Fruit fly (Drosophila melanogaster): Measurements from ENCODE around the gene CG1309.

Gene CG1309

DNA sequence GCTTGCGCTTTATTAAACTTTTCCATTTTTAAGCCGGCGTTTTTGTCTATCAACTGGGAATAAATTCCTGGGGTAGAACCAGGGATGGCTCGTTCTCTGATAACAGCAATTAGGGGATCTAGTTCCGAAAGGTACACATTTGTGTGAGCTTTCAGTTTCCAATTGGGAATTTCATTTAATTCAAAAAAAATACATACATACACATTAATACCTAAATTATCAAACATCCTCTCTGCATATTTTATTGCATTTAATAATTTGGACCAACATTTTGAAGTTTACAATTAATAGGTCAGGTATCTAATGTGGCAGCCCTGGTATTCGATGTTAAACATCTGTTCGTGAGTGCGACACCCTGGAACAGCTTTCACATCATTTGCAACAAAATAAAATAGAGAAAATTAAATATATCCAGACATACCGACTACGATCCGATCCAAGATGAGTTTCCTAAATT lies at the start of gene CG1309, which contains the start of gene CG15011:
Gene CG1309 (plus strand): TSS at position 329 of the 457 bp plus-strand sequence.
Gene CG15011 (minus strand): TSS at position 51 of the 457 bp plus-strand sequence.
- TF ChIP-seq psq (optimal IDR thresholded peaks at IDR 0.05) (no peak), Dll (optimal IDR thresholded peaks at IDR 0.05) (no peak), EcR (GFP tag; optimal IDR thresholded peaks at IDR 0.05) (no peak), usp (GFP tag; optimal IDR thresholded peaks at IDR 0.05) (no peak), CG8478 (optimal IDR thresholded peaks at IDR 0.05) (no peak), pan (optimal IDR thresholded peaks at IDR 0.05) (no peak)

DNA sequence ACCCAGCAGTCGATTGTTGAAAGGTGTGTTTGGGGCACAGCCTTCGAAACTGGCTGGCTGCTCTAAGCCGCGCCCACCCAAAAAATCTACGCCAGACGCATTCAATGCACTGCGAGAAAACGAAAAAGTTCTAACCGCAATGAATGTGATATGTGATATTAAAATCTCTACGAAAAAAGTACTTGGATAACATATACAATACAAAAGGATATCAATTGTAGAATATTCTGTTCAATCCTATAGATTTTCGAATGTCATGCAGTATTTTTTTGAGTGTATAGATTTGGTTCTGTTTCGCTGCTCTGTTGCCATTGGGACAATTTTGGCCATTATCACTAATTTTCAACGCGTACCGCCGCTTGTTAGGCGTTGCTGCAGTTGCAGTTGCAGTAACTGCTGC lies 49.5 kb upstream of the CG1309 start:
- TF ChIP-seq CG8478 (optimal IDR thresholded peaks at IDR 0.05), result no peak
- no peak for TF ChIP-seq psq (optimal IDR thresholded peaks at IDR 0.05)
- TF ChIP-seq Dll (optimal IDR thresholded peaks at IDR 0.05), result no peak
- no peak for TF ChIP-seq usp (GFP tag; optimal IDR thresholded peaks at IDR 0.05)
- no peak for TF ChIP-seq EcR (GFP tag; optimal IDR thresholded peaks at IDR 0.05)
- no peak for TF ChIP-seq pan (optimal IDR thresholded peaks at IDR 0.05)

DNA sequence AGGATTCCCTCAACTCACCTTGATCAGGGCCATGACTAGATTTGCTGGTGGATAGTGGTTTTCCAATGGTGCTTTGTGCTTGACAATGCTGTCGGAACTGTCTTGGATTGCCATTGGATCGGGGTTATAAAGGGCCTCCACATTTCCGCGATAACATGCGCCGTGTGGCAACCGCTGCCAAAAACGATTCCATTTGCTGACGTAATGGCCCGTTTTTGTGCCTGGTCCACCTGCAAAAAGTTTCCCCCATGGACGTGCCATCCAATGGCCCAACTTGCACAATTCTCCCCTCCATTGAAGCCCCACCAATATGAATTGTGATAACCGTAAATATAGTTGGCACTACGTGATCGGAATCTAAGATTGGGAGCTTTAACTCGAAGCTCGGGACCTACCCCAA lies 47.8 kb upstream of the CG1309 start, which contains the start of gene Cpr64Ab:
Gene Cpr64Ab (minus strand): TSS at position 101 of the 400 bp plus-strand sequence.
- no peak for TF ChIP-seq CG8478 (optimal IDR thresholded peaks at IDR 0.05)
- TF ChIP-seq EcR (GFP tag; optimal IDR thresholded peaks at IDR 0.05), result no peak
- TF ChIP-seq Dll (optimal IDR thresholded peaks at IDR 0.05), result no peak
- no peak for TF ChIP-seq usp (GFP tag; optimal IDR thresholded peaks at IDR 0.05)
- TF ChIP-seq pan (optimal IDR thresholded peaks at IDR 0.05), result no peak
- no peak for TF ChIP-seq psq (optimal IDR thresholded peaks at IDR 0.05)

DNA sequence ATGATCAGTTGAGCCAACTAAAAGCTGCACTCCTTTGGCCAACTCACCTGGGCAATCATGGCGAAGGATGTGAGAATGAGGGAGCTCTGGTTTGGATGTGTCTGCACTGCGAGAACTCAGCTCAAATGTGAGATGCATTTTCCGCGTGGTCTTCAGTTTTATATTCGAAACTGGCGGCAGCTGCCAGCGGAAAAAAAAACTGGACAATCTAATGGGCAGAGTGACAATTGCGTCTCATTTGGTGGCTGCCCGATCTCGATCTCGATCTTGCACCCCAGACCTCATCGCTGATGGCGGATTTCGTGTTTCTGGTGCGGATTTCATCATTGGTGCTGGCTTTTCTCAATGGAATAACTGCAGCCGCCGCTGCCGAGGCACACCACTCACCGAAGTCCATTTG lies 46.4 kb upstream of the CG1309 start, which contains the start of gene Cpr64Ac:
Gene Cpr64Ac (minus strand): TSS at position 101 of the 400 bp plus-strand sequence.
- TF ChIP-seq psq (optimal IDR thresholded peaks at IDR 0.05) (no peak), pan (optimal IDR thresholded peaks at IDR 0.05) (no peak), usp (GFP tag; optimal IDR thresholded peaks at IDR 0.05) (no peak), Dll (optimal IDR thresholded peaks at IDR 0.05) (no peak), EcR (GFP tag; optimal IDR thresholded peaks at IDR 0.05) (no peak), CG8478 (optimal IDR thresholded peaks at IDR 0.05) (no peak)

DNA sequence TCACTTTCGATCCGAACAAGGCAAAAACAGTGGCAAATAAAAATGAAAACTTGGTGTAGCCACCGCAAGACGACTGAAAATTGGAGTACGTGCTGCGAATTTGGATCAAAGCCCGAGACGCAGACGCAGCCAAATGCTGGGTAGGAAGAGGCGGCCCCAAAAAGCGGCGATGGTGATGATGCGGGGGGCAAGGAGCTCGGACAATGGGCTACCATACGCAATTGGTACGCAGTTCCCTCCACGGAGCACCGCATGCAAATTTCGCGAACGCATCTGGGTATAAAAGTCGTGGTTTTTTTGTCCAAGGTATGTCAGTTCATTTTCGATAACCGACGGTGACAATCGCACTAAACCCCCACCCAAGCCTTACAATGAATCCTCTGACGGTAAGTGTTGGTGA lies 44.2 kb upstream of the CG1309 start, which contains the start of gene Cpr64Ad:
Gene Cpr64Ad (plus strand): TSS at position 301 of the 400 bp plus-strand sequence.
- TF ChIP-seq psq (optimal IDR thresholded peaks at IDR 0.05) (no peak), CG8478 (optimal IDR thresholded peaks at IDR 0.05) (no peak)

DNA sequence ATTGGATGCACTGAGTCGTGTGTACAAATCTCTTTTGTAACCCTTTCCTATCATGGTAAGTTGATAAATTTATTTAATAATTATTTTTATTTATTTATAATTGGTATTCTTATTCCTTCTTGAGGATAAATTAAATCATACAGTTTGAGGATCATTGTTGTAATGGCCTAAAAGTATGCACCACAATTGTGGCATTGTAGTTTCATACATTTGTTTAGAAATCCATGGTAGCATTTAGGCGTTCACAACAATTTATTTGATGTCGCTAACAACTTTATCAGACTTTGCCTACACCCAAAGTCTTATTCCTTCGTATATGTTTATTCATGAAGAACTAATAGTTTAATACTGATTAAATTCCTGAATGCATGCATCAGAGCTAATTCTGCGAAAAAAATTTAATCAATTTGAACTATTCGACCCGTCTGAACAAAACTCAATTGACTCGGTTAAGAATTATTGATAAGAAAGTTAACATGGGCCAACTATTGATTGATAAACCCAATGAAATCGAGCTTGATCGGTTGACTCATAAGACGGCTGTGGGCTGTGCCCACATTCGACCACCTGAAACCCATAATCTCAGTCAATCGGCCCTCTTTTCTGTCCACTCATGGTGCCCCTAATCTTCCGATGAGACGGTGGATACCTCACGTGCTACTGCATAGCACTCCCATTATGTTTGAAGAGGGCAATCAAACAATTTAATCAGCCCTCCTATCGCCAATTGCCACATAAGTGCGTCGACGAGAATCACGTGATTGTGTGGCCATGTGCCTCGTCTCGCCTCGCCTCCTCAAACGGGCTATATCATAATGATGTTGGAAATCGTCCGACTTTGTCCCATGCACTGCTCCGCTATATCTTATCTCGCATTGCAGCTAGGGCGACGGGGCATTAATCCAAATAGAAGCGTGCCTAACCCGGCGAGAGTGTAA lies 39.7 kb upstream of the CG1309 start:
- TF ChIP-seq usp (GFP tag; optimal IDR thresholded peaks at IDR 0.05) (no peak), CG8478 (optimal IDR thresholded peaks at IDR 0.05) (no peak)

DNA sequence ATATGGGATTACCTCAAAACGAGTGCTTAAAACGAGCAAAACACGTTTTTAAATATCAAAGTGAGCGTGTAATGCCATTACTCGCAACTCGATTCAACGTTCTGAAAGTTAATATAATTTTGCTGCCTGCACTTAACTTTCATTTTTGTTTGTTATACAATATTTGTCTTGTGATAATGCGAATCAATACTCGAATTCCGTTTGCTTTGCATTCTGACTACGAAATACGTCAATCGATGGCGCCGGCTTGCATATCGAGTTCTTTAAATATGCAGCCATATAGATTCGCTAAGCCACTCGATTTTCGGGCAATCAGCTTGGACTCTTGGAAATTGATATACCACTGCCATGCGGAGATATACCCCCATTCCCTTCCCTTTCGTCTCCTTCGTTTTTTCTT lies 38.6 kb upstream of the CG1309 start:
- TF ChIP-seq usp (GFP tag; optimal IDR thresholded peaks at IDR 0.05), result no peak
- TF ChIP-seq CG8478 (optimal IDR thresholded peaks at IDR 0.05), result no peak
- no peak for TF ChIP-seq pan (optimal IDR thresholded peaks at IDR 0.05)
- TF ChIP-seq psq (optimal IDR thresholded peaks at IDR 0.05), result no peak
- TF ChIP-seq Dll (optimal IDR thresholded peaks at IDR 0.05), result no peak
- no peak for TF ChIP-seq EcR (GFP tag; optimal IDR thresholded peaks at IDR 0.05)

DNA sequence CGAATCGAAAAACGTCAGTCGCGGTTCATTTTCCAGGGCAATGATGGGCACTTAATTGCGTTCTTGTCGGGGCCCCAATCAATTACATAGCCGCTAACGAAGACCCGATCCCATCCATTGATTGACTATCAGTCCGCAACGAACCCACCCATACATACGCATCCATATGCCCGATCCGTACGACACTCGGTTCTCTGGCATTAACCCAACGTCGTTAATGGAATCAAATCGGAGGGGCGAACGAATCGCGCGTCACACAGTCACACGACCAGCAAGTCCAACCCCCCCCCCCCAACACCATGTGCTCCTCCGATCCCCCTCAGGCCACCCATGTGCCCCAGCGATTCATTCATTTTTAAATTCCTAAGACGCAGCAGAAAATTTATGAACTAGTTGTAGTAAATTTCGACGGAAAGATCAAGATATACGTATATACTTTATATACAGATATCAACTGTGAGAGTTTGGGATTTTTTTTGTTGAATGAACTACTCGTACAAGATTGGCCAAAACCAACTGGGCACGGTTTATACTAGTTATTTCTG lies 37.9 kb upstream of the CG1309 start:
- no peak for TF ChIP-seq psq (optimal IDR thresholded peaks at IDR 0.05)
- TF ChIP-seq pan (optimal IDR thresholded peaks at IDR 0.05), result no peak
- TF ChIP-seq usp (GFP tag; optimal IDR thresholded peaks at IDR 0.05), result no peak
- TF ChIP-seq CG8478 (optimal IDR thresholded peaks at IDR 0.05), result no peak
- no peak for TF ChIP-seq EcR (GFP tag; optimal IDR thresholded peaks at IDR 0.05)
- TF ChIP-seq Dll (optimal IDR thresholded peaks at IDR 0.05), result no peak

DNA sequence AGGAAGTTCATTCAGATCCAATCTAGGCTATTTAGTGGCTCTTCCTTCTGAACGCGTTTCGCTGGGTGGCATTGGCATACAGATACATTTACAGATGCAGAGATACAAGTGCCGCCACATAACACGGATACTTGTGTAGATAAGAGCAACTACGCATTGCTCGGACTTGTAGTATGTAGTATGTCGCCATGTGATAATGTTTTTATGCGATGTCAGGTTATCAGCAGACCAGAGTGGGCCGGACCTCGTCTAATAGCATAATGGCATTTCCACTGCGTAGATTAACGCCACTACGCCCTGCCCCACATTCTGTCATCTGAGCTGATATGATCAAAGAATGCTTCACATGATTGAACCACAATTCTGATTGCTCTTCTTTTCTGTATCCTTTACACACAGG lies 37.4 kb upstream of the CG1309 start:
- TF ChIP-seq pan (optimal IDR thresholded peaks at IDR 0.05) (no peak), psq (optimal IDR thresholded peaks at IDR 0.05) (no peak), EcR (GFP tag; optimal IDR thresholded peaks at IDR 0.05) (no peak), usp (GFP tag; optimal IDR thresholded peaks at IDR 0.05) (no peak), CG8478 (optimal IDR thresholded peaks at IDR 0.05) (no peak), Dll (optimal IDR thresholded peaks at IDR 0.05) (no peak)

DNA sequence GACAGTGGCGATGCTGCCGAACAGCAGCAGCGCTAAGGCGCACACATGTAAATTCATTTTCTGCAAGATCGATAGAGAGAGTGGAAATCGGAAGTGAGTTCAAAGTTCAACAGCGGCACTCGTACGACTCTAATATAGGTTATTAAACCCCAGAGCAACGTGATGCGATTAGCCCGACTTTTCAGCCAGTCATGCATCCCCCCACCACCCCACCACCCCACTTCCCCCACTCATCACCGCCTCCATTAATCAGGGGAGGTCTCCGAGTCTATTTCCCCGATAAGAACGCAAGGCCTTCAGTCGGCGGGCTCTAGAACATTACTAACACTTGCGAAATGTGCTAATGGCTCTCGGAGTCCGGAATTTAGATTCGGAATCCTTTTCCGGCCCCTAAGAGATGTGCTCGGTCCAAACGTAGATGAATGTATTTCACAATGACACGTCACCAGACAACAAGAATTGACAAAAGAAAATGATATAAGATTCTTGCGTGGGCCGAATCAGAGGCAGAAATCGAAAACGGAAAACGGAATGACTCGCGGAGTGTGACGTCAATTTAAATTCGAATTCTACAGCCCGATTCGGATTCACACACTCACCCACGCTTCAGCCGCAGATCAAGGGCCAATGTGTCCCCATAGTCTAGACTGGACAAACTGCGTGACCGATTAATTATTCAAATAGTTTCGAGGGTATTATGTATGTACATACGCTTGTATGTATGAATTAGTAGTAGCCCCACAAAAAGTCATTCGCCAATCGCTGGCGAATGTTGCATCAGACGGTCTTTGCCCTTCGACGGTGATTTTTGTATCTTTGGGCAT lies 33.4 kb upstream of the CG1309 start:
- TF ChIP-seq pan (optimal IDR thresholded peaks at IDR 0.05) (no peak), Dll (optimal IDR thresholded peaks at IDR 0.05) (no peak), psq (optimal IDR thresholded peaks at IDR 0.05) (no peak), EcR (GFP tag; optimal IDR thresholded peaks at IDR 0.05) (no peak), CG8478 (optimal IDR thresholded peaks at IDR 0.05) (no peak), usp (GFP tag; optimal IDR thresholded peaks at IDR 0.05) (no peak)

DNA sequence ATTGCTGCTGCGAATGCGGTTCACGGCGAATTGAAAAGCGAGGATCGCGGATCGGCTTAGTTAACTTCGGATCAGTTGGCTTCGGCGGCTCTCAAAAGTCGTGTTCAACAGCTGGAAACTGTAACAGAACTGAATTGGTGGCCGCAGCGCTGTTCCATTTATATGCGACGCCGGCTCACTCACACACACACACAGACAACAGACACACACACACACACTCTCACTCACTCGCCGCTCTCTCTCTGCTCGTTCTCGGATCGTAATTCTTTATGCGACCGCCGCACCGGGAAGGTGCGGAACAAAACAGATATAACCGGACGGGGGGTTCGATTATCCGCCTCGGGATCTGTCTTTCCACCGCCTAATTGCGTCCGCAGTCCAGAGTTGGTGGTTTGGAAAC lies 32.1 kb upstream of the CG1309 start, which contains the start of gene CG46460:
Gene CG46460 (minus strand): TSS at position 139 of the 400 bp plus-strand sequence.
- TF ChIP-seq psq (optimal IDR thresholded peaks at IDR 0.05), result no peak
- TF ChIP-seq Dll (optimal IDR thresholded peaks at IDR 0.05), result peak; percentile 70
- peak; percentile 15 for TF ChIP-seq CG8478 (optimal IDR thresholded peaks at IDR 0.05)
- no peak for TF ChIP-seq usp (GFP tag; optimal IDR thresholded peaks at IDR 0.05)

Measured in whole organism.